Worm (Caenorhabditis elegans): Measurements from ENCODE around the gene irld-22.

DNA sequence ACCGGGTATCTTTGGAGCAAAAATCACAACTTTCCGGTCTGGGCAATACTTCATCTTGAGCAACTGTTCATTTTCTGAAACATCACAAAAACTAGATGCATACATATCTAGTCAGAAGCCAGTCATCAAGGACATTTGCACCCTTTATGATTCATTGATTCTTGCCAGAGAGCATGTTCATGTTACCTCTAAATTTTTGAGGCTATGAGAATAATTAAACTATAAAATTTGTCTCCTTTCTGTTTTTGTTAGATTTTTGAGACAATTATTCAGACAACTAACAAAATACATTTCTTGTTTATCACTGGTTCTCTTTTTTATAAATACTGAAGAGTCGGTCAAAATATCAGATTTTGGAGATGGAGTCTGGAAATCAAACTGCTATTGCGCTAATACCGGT, 16.5 kb upstream of the irld-22 start, which contains the start of gene srx-67:
- TF ChIP-seq dsc-1 (tag; optimal IDR thresholded peaks at IDR 0.05), result no peak
- no peak for TF ChIP-seq nhr-77 (tag; optimal IDR thresholded peaks at IDR 0.05)
- TF ChIP-seq mep-1 (tag; optimal IDR thresholded peaks at IDR 0.05), result no peak
- TF ChIP-seq nhr-237 (tag; optimal IDR thresholded peaks at IDR 0.05), result no peak
- no peak for TF ChIP-seq sptf-1 (tag; optimal IDR thresholded peaks at IDR 0.05)
- TF ChIP-seq mab-9 (GFP tag; IDR thresholded peaks at IDR 0.05), result no peak
- no peak for TF ChIP-seq nhr-11 (tag; optimal IDR thresholded peaks at IDR 0.05)
